Worm (Caenorhabditis elegans): ENCODE data around the gene dnj-8.

DNA sequence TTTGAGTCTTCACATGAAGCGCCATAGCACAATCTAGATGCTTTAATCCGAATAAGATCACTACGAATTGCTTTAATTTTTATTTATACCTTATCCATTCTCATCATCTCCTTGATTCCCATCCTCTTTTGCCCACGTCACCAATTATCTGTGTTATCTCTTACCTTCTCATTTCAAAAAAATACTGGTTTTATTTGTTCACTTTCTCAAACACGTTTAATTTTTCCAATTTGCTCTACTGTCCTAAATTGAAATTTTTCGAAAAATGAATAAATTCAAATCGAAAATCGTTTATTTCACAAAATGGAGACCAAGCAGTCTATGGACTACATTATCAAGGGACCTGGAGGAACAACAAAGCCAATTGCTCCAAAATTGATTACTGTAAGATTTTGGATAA lies 24.0 kb upstream of the dnj-8 start, which contains the start of gene F54H5.3:
- no peak for TF ChIP-seq ama-1 (optimal IDR thresholded peaks at IDR 0.05)
- TF ChIP-seq flt-1 (GFP tag; IDR thresholded peaks at IDR 0.05): no peak
- TF ChIP-seq ceh-13 (GFP tag; optimal IDR thresholded peaks at IDR 0.05): no peak
- no peak for TF ChIP-seq hmbx-1 (tag; optimal IDR thresholded peaks at IDR 0.05)
